Fruit fly (Drosophila melanogaster) whole organism, embryonic: Measurements from ENCODE around the gene Tig.
A peak's percentile ranks its signal among the peaks of the same experiment; 100 is the strongest.

Source experiments
- BEAF-32 ChIP-seq: fragments of 200-800 bp; sonication (Bioruptor generic); optimal IDR thresholded peaks from 3 replicates; lab custom pipeline; 2017; ENCODE audit warnings: missing biosample characterization, missing genetic modification characterization, mild to moderate bottlenecking, moderate library complexity, missing genetic modification reagents
- CG10366 ChIP-seq: fragments of 200-800 bp; sonication (Bioruptor generic); IDR thresholded peaks from 2 replicates; pipeline ENCODE4 v1.3.6; 2022; ENCODE audit warnings: missing biosample characterization, missing genetic modification characterization
- CG11504 ChIP-seq: fragments of 200-800 bp; sonication (Bioruptor generic); optimal IDR thresholded peaks from 3 replicates; lab custom pipeline; 2019; ENCODE audit warnings: missing biosample characterization, mild to moderate bottlenecking, missing genetic modification characterization, moderate library complexity
- CG11695 ChIP-seq: fragments of 200-800 bp; sonication (Bioruptor generic); IDR thresholded peaks from 3 replicates; pipeline ENCODE4 v1.3.6; 2022; ENCODE audit warnings: missing biosample characterization, missing genetic modification characterization
- CG12391 ChIP-seq: fragments of 200-800 bp; sonication (Bioruptor generic); optimal IDR thresholded peaks from 3 replicates; lab custom pipeline; 2018; ENCODE audit warnings: missing biosample characterization, mild to moderate bottlenecking, missing genetic modification characterization, moderate library complexity
- CG13624 ChIP-seq: fragments of 200-800 bp; sonication (Bioruptor generic); optimal IDR thresholded peaks from 2 replicates; lab custom pipeline; 2016; ENCODE audit warnings: missing biosample characterization, missing genetic modification characterization
- CG14965 ChIP-seq: fragments of 200-800 bp; sonication (Bioruptor generic); optimal IDR thresholded peaks from 2 replicates; lab custom pipeline; 2016; ENCODE audit warnings: missing biosample characterization, missing genetic modification characterization, borderline replicate concordance
- CG17829 ChIP-seq: fragments of 200-800 bp; optimal IDR thresholded peaks from 2 replicates; lab custom pipeline; 2019; ENCODE audit warnings: missing biosample characterization, mild to moderate bottlenecking, missing genetic modification characterization, moderate library complexity
- CG30020 ChIP-seq: fragments of 200-800 bp; optimal IDR thresholded peaks from 2 replicates; lab custom pipeline; 2019; ENCODE audit warnings: missing biosample characterization, mild to moderate bottlenecking, missing genetic modification characterization, moderate library complexity
- CG34376 ChIP-seq: fragments of 200-800 bp; sonication (Bioruptor generic); optimal IDR thresholded peaks from 2 replicates; lab custom pipeline; 2018; ENCODE audit warnings: missing biosample characterization, mild to moderate bottlenecking, missing genetic modification characterization
- CG34422 ChIP-seq: fragments of 200-800 bp; sonication (Bioruptor generic); IDR thresholded peaks from 3 replicates; pipeline ENCODE4 v1.3.6; 2022; ENCODE audit warnings: missing biosample characterization, missing genetic modification characterization
- CG3726 ChIP-seq: fragments of 200-800 bp; sonication (Bioruptor generic); IDR thresholded peaks from 3 replicates; pipeline ENCODE4, ENCODE4 v1.3.6; 2022; ENCODE audit warnings: missing biosample characterization, missing genetic modification characterization
- CG3838 ChIP-seq: fragments of 200-800 bp; sonication (Bioruptor generic); optimal IDR thresholded peaks from 3 replicates; lab custom pipeline; 2016; ENCODE audit warnings: missing biosample characterization, missing genetic modification characterization
- CG4730 ChIP-seq: fragments of 200-800 bp; sonication (Bioruptor generic); IDR thresholded peaks from 2 replicates; pipeline ENCODE4 v1.3.6; 2022; ENCODE audit warnings: missing biosample characterization, missing genetic modification characterization
- CG6791 ChIP-seq: fragments of 200-800 bp; sonication (Bioruptor generic); IDR thresholded peaks from 3 replicates; pipeline ENCODE4 v1.3.6; 2022; ENCODE audit warnings: missing biosample characterization, missing genetic modification characterization; ENCODE audit not compliant: partially characterized antibody
- CG8290 ChIP-seq, 3 experiments: fragments of 200-800 bp; sonication (Bioruptor generic); optimal IDR thresholded peaks; 2 replicates each; lab custom pipeline; 2016 to 2019; ENCODE audit warnings: missing biosample characterization in 3 of 3, missing genetic modification characterization in 3 of 3, mild to moderate bottlenecking in 2 of 3, moderate library complexity in 1 of 3
- CG8924 ChIP-seq: fragments of 200-800 bp; optimal IDR thresholded peaks from 3 replicates; lab custom pipeline; 2019; ENCODE audit warnings: missing biosample characterization, mild to moderate bottlenecking, missing genetic modification characterization, moderate library complexity
- CG9609 ChIP-seq: fragments of 200-800 bp; sonication (Bioruptor generic); optimal IDR thresholded peaks from 3 replicates; lab custom pipeline; 2016; ENCODE audit warnings: missing biosample characterization, missing genetic modification characterization
- CHES-1-like ChIP-seq: fragments of 200-800 bp; sonication (Bioruptor generic); optimal IDR thresholded peaks from 2 replicates; lab custom pipeline; 2016; ENCODE audit warnings: missing biosample characterization, missing genetic modification characterization
- CoRest ChIP-seq: fragments of 200-800 bp; sonication (Bioruptor generic); optimal IDR thresholded peaks from 3 replicates; lab custom pipeline; 2018; ENCODE audit warnings: missing biosample characterization, mild to moderate bottlenecking, missing genetic modification characterization, moderate library complexity
- Deaf1 ChIP-seq: fragments of 200-800 bp; optimal IDR thresholded peaks from 3 replicates; lab custom pipeline; 2019; ENCODE audit warnings: missing biosample characterization, mild to moderate bottlenecking, missing genetic modification characterization, moderate library complexity
- Dll ChIP-seq: fragments of 200-800 bp; sonication (Bioruptor generic); IDR thresholded peaks from 4 replicates; pipeline ENCODE4 v1.3.6; 2022; ENCODE audit warnings: missing biosample characterization, missing genetic modification characterization; ENCODE audit not compliant: partially characterized antibody
- Gsc ChIP-seq: fragments of 200-800 bp; sonication (Bioruptor generic); IDR thresholded peaks from 2 replicates; pipeline ENCODE4 v1.3.6; 2022; ENCODE audit warnings: missing biosample characterization, missing genetic modification characterization
- HHEX ChIP-seq: fragments of 200-800 bp; sonication (Bioruptor generic); optimal IDR thresholded peaks from 3 replicates; lab custom pipeline; 2017; ENCODE audit warnings: missing biosample characterization, mild to moderate bottlenecking, missing genetic modification characterization, missing genetic modification reagents
- HmgZ ChIP-seq: fragments of 200-800 bp; sonication (Bioruptor generic); optimal IDR thresholded peaks from 2 replicates; lab custom pipeline; 2018; ENCODE audit warnings: missing biosample characterization, mild to moderate bottlenecking, missing genetic modification characterization
- Hmr ChIP-seq: fragments of 200-800 bp; sonication (Bioruptor generic); optimal IDR thresholded peaks from 3 replicates; lab custom pipeline; 2017; ENCODE audit warnings: mild to moderate bottlenecking, missing biosample characterization, missing genetic modification reagents, missing genetic modification characterization
- Hr78 ChIP-seq, 2 experiments: fragments of 200-800 bp in 1 of 2; fragments of >200 bp in 1 of 2; sonication (Bioruptor generic) in 1 of 2; optimal IDR thresholded peaks; 2 replicates each; lab custom pipeline; 2017 to 2019; ENCODE audit warnings: missing biosample characterization in 2 of 2, missing genetic modification characterization in 2 of 2, mild to moderate bottlenecking in 1 of 2, moderate library complexity in 1 of 2
- Hsf ChIP-seq: fragments of 200-800 bp; sonication (Bioruptor generic); optimal IDR thresholded peaks from 3 replicates; lab custom pipeline; 2016; ENCODE audit warnings: missing biosample characterization, missing genetic modification characterization
- Lpt ChIP-seq: fragments of >200 bp; optimal IDR thresholded peaks from 2 replicates; lab custom pipeline; 2018; ENCODE audit warnings: missing biosample characterization, missing genetic modification characterization
- MBD-R2 ChIP-seq: fragments of 200-800 bp; sonication (Bioruptor generic); IDR thresholded peaks from 2 replicates; pipeline ENCODE4 v1.3.6; 2022; ENCODE audit warnings: missing biosample characterization, missing genetic modification characterization
- Mad ChIP-seq: fragments of 200-800 bp; sonication (Bioruptor generic); optimal IDR thresholded peaks from 2 replicates; lab custom pipeline; 2016; ENCODE audit warnings: missing biosample characterization, missing genetic modification characterization
- Stat92E ChIP-seq, 3 experiments: fragments of >200 bp in 2 of 3; fragments of 200-800 bp in 1 of 3; sonication (Bioruptor generic) in 1 of 3; optimal IDR thresholded peaks; 2 replicates each; lab custom pipeline; 2017 to 2019; ENCODE audit warnings: missing biosample characterization in 3 of 3, missing genetic modification characterization in 3 of 3, mild to moderate bottlenecking in 1 of 3, moderate library complexity in 1 of 3
- ab ChIP-seq: fragments of 200-800 bp; sonication (Bioruptor generic); optimal IDR thresholded peaks from 2 replicates; lab custom pipeline; 2016; ENCODE audit warnings: missing biosample characterization, missing genetic modification characterization
- bigmax ChIP-seq: fragments of 200-800 bp; sonication (Bioruptor generic); optimal IDR thresholded peaks from 2 replicates; lab custom pipeline; 2018; ENCODE audit warnings: missing biosample characterization, mild to moderate bottlenecking, missing genetic modification characterization
- chm ChIP-seq: fragments of 200-800 bp; sonication (Bioruptor generic); IDR thresholded peaks from 2 replicates; pipeline ENCODE4 v1.3.6; 2022; ENCODE audit warnings: missing biosample characterization, missing genetic modification characterization
- danr ChIP-seq: fragments of 200-800 bp; sonication (Bioruptor generic); IDR thresholded peaks from 2 replicates; pipeline ENCODE4 v1.3.6; 2022; ENCODE audit warnings: missing biosample characterization, missing genetic modification characterization
- dati ChIP-seq: fragments of 200-800 bp; sonication (Bioruptor generic); IDR thresholded peaks from 2 replicates; pipeline ENCODE4 v1.3.6; 2022; ENCODE audit warnings: missing biosample characterization, missing genetic modification characterization
- gce ChIP-seq: fragments of 200-800 bp; sonication (Bioruptor generic); IDR thresholded peaks from 3 replicates; pipeline ENCODE4 v1.3.6; 2022; ENCODE audit warnings: missing biosample characterization, missing genetic modification characterization
- gcm ChIP-seq: fragments of 200-800 bp; sonication (Bioruptor generic); optimal IDR thresholded peaks from 2 replicates; lab custom pipeline; 2019; ENCODE audit warnings: missing biosample characterization, mild to moderate bottlenecking, missing genetic modification characterization, moderate library complexity
- grau ChIP-seq: fragments of 200-800 bp; optimal IDR thresholded peaks from 3 replicates; lab custom pipeline; 2019; ENCODE audit warnings: missing biosample characterization, mild to moderate bottlenecking, missing genetic modification characterization, moderate library complexity
- hkb ChIP-seq, 2 experiments: fragments of 200-800 bp in 1 of 2; fragments of >200 bp in 1 of 2; sonication (Bioruptor generic) in 1 of 2; IDR thresholded peaks in 1 of 2; optimal IDR thresholded peaks in 1 of 2; 2 replicates each; pipeline versions ENCODE4 v1.3.6 to Lab custom; 2017 to 2022; ENCODE audit warnings: missing biosample characterization in 1 of 2, missing genetic modification characterization in 1 of 2
- insv ChIP-seq, 2 experiments: fragments of 200-800 bp; sonication (Bioruptor generic); optimal IDR thresholded peaks; 3 replicates each; lab custom pipeline; 2016 to 2018; ENCODE audit warnings: missing biosample characterization in 2 of 2, missing genetic modification characterization in 2 of 2
- nerfin-2 ChIP-seq: fragments of 200-800 bp; sonication (Bioruptor generic); IDR thresholded peaks from 2 replicates; pipeline ENCODE4 v1.3.6; 2022; ENCODE audit warnings: missing biosample characterization, missing genetic modification characterization; ENCODE audit not compliant: partially characterized antibody
- pita ChIP-seq: fragments of 200-800 bp; sonication (Bioruptor generic); optimal IDR thresholded peaks from 2 replicates; lab custom pipeline; 2017; ENCODE audit warnings: missing biosample characterization, mild to moderate bottlenecking, missing genetic modification characterization
- pum ChIP-seq: fragments of 200-800 bp; sonication (Bioruptor generic); optimal IDR thresholded peaks from 2 replicates; lab custom pipeline; 2016; ENCODE audit warnings: missing biosample characterization, missing genetic modification characterization
- pzg ChIP-seq: fragments of 200-800 bp; sonication (Bioruptor generic); optimal IDR thresholded peaks from 3 replicates; lab custom pipeline; 2018; ENCODE audit warnings: missing biosample characterization, mild to moderate bottlenecking, missing genetic modification characterization, moderate library complexity
- trem ChIP-seq: fragments of 200-800 bp; optimal IDR thresholded peaks from 3 replicates; lab custom pipeline; 2019; ENCODE audit warnings: missing biosample characterization, mild to moderate bottlenecking, missing genetic modification characterization, moderate library complexity
- vvl ChIP-seq: fragments of 200-800 bp; sonication (Bioruptor generic); IDR thresholded peaks from 2 replicates; pipeline ENCODE4 v1.3.6; 2022; ENCODE audit warnings: missing biosample characterization, missing genetic modification characterization
- wek ChIP-seq: fragments of 200-800 bp; sonication (Bioruptor generic); optimal IDR thresholded peaks from 3 replicates; lab custom pipeline; 2018; ENCODE audit warnings: missing biosample characterization, mild to moderate bottlenecking, missing genetic modification characterization, moderate library complexity

The Tig gene

dm6 chr2L:6470100-6470644, 47.1 kb upstream of the Tig start (continued):
- TF ChIP-seq CG8924 (tag; lab: Kevin White, UChicago) (no peak), Stat92E (GFP tag; optimal IDR thresholded peaks at IDR 0.05; lab: Kevin White, UChicago) (peak in 1 of 3 experiments; percentile 64), CG10366 (GFP tag; lab: Robert Waterston, UW) (no peak), CHES-1-like (no peak), HHEX (no peak), gce (GFP tag; lab: Robert Waterston, UW) (no peak), dati (GFP tag; lab: Robert Waterston, UW) (no peak), pum (GFP tag; lab: Kevin White, UChicago) (no peak), BEAF-32 (GFP tag; lab: Kevin White, UChicago) (no peak), Lpt (GFP tag; lab: Kevin White, UChicago) (no peak), CG17829 (tag; lab: Kevin White, UChicago) (no peak), grau (tag; lab: Kevin White, UChicago) (no peak), insv (GFP tag; optimal IDR thresholded peaks at IDR 0.05; lab: Kevin White, UChicago) (no peak), Mad (GFP tag; lab: Kevin White, UChicago) (no peak), ab (GFP tag; lab: Kevin White, UChicago) (no peak), CG34422 (GFP tag; lab: Robert Waterston, UW) (no peak), CG13624 (GFP tag; lab: Kevin White, UChicago) (no peak), wek (GFP tag; lab: Kevin White, UChicago) (no peak), Gsc (GFP tag; lab: Robert Waterston, UW) (no peak), hkb (optimal IDR thresholded peaks at IDR 0.05; lab: Kevin White, UChicago) (no peak), hkb (GFP tag; IDR thresholded peaks at IDR 0.05; lab: Robert Waterston, UW) (no peak), nerfin-2 (0 out of 2 replicates have a peak, but pooled peaks have one; percentile 18), Hsf (GFP tag; lab: Kevin White, UChicago) (no peak), CoRest (tag; lab: Kevin White, UChicago) (no peak), bigmax (GFP tag; lab: Kevin White, UChicago) (no peak), CG11695 (peak; percentile 55; the same call in 2 of the 3 replicates), Dll (GFP tag; lab: Robert Waterston, UW) (no peak), pzg (GFP tag; lab: Kevin White, UChicago) (no peak), MBD-R2 (GFP tag; lab: Robert Waterston, UW) (no peak), CG3838 (GFP tag; lab: Kevin White, UChicago) (no peak), CG30020 (tag; lab: Kevin White, UChicago) (no peak), gcm (no peak), CG9609 (GFP tag; lab: Kevin White, UChicago) (no peak), CG4730 (GFP tag; lab: Robert Waterston, UW) (no peak), pita (GFP tag; lab: Kevin White, UChicago) (no peak), Hr78 (GFP tag; optimal IDR thresholded peaks at IDR 0.05; lab: Kevin White, UChicago) (peak in 1 of 2 experiments; percentile 28)

- TF ChIP-seq CG6791 (GFP tag; lab: Robert Waterston, UW) (peak; percentile 42; the same call in 1 of the 3 replicates), HmgZ (tag; lab: Kevin White, UChicago) (peak; percentile 78), chm (GFP tag; lab: Robert Waterston, UW) (no peak), Hmr (peak; percentile 46), vvl (peak; percentile 41; the same call in 1 of the 2 replicates), CG3726 (GFP tag; lab: Robert Waterston, UW) (no peak), CG8290 (GFP tag; optimal IDR thresholded peaks at IDR 0.05; lab: Kevin White, UChicago) (no peak), CG8290 (tag; optimal IDR thresholded peaks at IDR 0.05; lab: Kevin White, UChicago) (peak in 1 of 2 experiments; percentile 80), Deaf1 (tag; lab: Kevin White, UChicago) (peak; percentile 14), CG12391 (peak; percentile 42), MBD-R2 (GFP tag; lab: Robert Waterston, UW) (peak; percentile 86), trem (tag; lab: Kevin White, UChicago) (peak; percentile 59), danr (GFP tag; lab: Robert Waterston, UW) (no peak), CG34376 (GFP tag; lab: Kevin White, UChicago) (peak; percentile 40), CG11504 (tag; lab: Kevin White, UChicago) (peak; percentile 42), CG14965 (GFP tag; lab: Kevin White, UChicago) (no peak)
Measured at dm6 chr2L:6467509-6467908, 44.4 kb upstream of the Tig start, which contains the start of gene HemK1. TSS of gene HemK1 (minus strand) at chr2L:6467698.
